Fruit fly (Drosophila melanogaster) S2 (cell line): Measurements from ENCODE around the gene CG7382.

Experiments
- CG8478 ChIP-seq: fragments of >200 bp; optimal IDR thresholded peaks from 2 replicates; lab custom pipeline; 2018
- CTCF ChIP-seq, 2 experiments: fragments of >200 bp; optimal IDR thresholded peaks; 2 replicates each; lab custom pipeline; 2018

CG7382 gene

DNA sequence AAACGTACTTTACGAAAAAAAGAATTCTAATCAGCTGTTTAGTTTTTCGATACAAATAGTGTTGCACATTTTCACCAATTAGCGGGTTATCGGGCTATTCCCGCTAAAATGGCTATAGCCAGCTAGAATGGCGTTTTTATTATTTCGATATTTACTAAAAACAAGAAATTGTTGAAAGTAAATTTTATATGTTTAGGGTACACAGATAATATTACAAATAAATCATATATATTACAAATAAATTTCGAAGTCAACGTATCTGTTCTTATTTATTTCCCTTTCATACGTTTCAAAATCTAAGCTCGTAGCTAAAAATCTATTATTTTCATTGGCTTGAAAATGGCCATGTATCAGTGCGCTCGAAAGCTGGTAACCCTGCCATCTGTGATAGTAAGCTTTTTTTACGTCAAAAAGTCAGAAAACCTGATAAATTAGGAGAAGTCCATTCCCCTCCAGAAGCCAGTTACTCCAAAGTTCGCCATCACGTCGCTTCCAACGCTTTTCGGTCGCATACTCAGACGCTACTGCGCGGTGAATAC lies at the start of gene CG7382, which contains the start of gene cl:
Gene CG7382, minus strand, starts transcription at position 51 of the 539 bp plus-strand sequence.
Gene cl, plus strand, starts transcription at position 290 of the 539 bp plus-strand sequence.
- no peak for TF ChIP-seq CTCF (optimal IDR thresholded peaks at IDR 0.05; lab: Kevin White, UChicago)
- no peak for TF ChIP-seq CG8478 (lab: Kevin White, UChicago)

- TF ChIP-seq CTCF (optimal IDR thresholded peaks at IDR 0.05; lab: Kevin White, UChicago) (no peak), CG8478 (lab: Kevin White, UChicago) (no peak)
Measured at dm6 chr2L:5567103-5567502, 47.4 kb upstream of the CG7382 start.

dm6 chr2L:5558809-5559392 lies 39.2 kb upstream of the CG7382 start, which contains the start of gene GluRIIB:
GluRIIB (plus strand) TSS chr2L:5559342.
- TF ChIP-seq CTCF (optimal IDR thresholded peaks at IDR 0.05; lab: Kevin White, UChicago) (no peak), CG8478 (lab: Kevin White, UChicago) (no peak)

DNA sequence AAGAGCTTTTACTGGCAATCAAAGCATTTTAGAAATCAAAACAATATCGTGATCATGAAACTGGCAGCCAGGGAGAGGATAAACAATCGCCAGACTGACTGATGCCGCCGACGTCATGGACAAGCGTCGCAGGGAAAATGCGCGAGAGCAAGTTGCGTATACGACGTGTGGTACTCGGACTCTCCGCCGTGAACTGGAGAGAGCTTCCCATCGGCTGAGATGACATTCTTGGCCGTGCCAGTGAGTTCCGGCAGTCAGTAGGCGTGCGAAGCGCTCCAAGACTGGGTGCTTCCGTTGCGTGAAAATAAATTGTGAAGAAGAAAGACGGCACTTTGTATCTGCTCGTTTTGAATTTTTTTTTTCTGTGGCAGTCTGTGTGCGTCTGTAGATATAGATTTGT lies 35.1 kb upstream of the CG7382 start, which contains the start of gene GluRIIA:
Gene GluRIIA, plus strand, starts transcription at position 255 of the 400 bp plus-strand sequence.
- TF ChIP-seq CG8478 (lab: Kevin White, UChicago) (no peak), CTCF (optimal IDR thresholded peaks at IDR 0.05; lab: Kevin White, UChicago) (no peak)

DNA sequence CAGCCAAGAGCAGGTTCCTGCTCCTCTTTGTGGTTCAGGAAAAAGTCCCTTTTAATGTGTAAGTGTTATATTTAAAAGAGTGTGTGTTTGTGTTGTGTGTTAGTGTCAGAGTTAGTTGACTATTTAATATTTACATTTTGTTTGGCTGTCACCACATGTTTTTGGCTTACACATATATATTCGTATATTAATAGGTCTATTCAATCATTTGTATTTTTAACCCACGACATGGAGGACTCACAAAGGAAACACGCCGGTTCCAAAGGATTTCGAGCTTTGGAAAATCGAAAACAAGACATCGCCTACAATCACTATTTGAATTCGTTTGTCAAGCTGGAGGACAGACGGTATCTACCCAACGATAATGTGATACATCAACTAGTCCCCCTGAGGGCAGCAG lies 34.1 kb upstream of the CG7382 start, which contains the start of the genes CG14013 and CG14017:
Gene CG14013, minus strand, starts transcription at position 101 of the 400 bp plus-strand sequence.
Gene CG14017, plus strand, starts transcription at position 148 of the 400 bp plus-strand sequence.
- no peak for TF ChIP-seq CTCF (optimal IDR thresholded peaks at IDR 0.05; lab: Kevin White, UChicago)
- no peak for TF ChIP-seq CG8478 (lab: Kevin White, UChicago)

dm6 chr2L:5551538-5551937 lies 31.8 kb upstream of the CG7382 start, which contains the start of gene CG18269:
CG18269 (plus strand) TSS chr2L:5551838.
- TF ChIP-seq CG8478 (lab: Kevin White, UChicago), result no peak

- TF ChIP-seq CTCF (optimal IDR thresholded peaks at IDR 0.05; lab: Kevin White, UChicago), result no peak
- TF ChIP-seq CG8478 (lab: Kevin White, UChicago), result no peak
Measured at dm6 chr2L:5550735-5551134, 31.0 kb upstream of the CG7382 start, which contains the start of gene CG14014. CG14014 (minus strand) TSS chr2L:5550835.

- TF ChIP-seq CG8478 (lab: Kevin White, UChicago), result no peak
- TF ChIP-seq CTCF (optimal IDR thresholded peaks at IDR 0.05; lab: Kevin White, UChicago), result no peak
Measured at dm6 chr2L:5547288-5547777, 27.6 kb upstream of the CG7382 start.

- TF ChIP-seq CTCF (optimal IDR thresholded peaks at IDR 0.05; lab: Kevin White, UChicago) (no peak), CG8478 (lab: Kevin White, UChicago) (no peak)
Measured at dm6 chr2L:5546518-5547287, 27.0 kb upstream of the CG7382 start, which contains the start of gene Oscillin. Oscillin (plus strand) TSS chr2L:5547086.

DNA sequence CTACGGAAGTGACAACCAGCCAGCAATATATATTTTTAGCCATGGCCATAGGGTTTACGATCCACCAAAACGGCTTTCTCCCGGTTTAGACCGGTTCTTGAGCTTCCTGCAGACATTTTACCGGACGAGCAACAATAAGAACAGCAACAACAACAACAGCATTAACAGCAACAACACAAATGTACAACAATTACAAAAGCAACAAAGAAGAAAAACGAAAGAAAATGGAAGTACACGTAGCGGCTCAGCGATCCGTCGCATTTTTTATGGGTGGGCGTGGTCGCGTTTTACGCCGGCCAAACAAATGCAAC lies 26.5 kb upstream of the CG7382 start:
- no peak for TF ChIP-seq CG8478 (lab: Kevin White, UChicago)
- no peak for TF ChIP-seq CTCF (optimal IDR thresholded peaks at IDR 0.05; lab: Kevin White, UChicago)

dm6 chr2L:5542944-5543515 lies 23.3 kb upstream of the CG7382 start:
- TF ChIP-seq CG8478 (lab: Kevin White, UChicago) (no peak), CTCF (optimal IDR thresholded peaks at IDR 0.05; lab: Kevin White, UChicago) (no peak)

DNA sequence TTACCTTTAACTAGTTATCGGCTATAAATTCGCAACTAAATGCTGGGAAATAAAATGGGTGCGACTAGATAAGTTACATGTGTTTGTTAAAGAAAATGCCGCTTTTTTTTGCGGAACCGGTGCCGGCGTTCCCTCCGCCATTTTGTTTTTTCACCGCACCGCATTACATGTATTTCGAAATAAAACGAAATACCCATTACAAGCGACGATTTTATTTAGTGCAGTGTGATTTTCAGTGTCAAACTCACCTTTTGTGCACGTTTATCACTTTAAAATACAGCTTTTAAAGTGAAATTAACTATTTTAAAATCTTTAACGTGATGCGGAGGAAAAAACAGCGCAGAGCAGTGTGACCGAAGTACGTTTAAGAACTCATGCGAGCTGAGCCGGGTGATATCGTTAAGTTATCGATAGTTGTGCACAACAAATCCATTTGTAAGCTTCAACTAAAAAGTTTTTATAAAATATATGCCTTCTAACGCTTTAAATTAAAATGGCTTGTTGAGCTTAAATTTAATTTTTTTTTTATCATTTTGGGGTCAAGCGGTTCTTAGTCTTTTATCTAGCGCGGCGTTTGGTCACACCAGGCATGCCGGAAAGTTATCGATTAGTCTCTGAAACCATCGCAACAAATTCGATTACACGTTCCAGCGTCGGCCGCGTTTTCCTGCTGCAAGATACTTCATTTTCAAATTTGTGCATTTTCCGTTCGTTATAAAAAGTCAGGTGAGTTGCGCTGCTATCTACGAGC lies 22.4 kb upstream of the CG7382 start, which contains the start of the genes Hel25E and Lam:
Gene Hel25E, minus strand, starts transcription at position 380 of the 751 bp plus-strand sequence.
Gene Lam, plus strand, starts transcription at position 546 of the 751 bp plus-strand sequence.
- TF ChIP-seq CTCF (optimal IDR thresholded peaks at IDR 0.05; lab: Kevin White, UChicago), result no peak
- TF ChIP-seq CG8478 (lab: Kevin White, UChicago), result no peak

DNA sequence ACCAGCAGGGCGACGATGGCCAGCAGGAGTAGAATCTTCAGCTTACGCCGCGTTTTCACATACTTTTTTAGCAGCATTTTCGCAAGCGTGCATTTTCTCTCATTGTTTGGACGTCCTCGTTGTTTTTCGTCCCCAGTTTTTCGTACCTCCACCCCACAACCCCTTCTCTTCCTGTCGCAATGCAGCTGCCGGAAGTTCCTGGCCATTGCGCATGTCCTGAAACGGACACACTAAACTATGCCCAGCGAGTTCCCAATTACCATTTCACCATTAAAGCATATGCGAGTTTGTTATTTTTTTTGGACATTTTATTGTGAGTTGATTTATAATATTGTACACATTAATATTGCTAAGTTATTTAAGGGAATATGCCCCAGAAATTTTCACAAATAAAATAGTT lies 19.3 kb upstream of the CG7382 start, which contains the start of gene CG14015:
Gene CG14015, minus strand, starts transcription at position 163 of the 400 bp plus-strand sequence.
- TF ChIP-seq CG8478 (lab: Kevin White, UChicago), result no peak
- no peak for TF ChIP-seq CTCF (optimal IDR thresholded peaks at IDR 0.05; lab: Kevin White, UChicago)
